Fruit fly (Drosophila melanogaster) whole organism, prepupa: ENCODE measurements around the gene Sik2.
A peak's percentile ranks its signal among the peaks of the same experiment; 100 is the strongest.

Experiments
- CG11294 ChIP-seq: fragments of 200-800 bp; sonication (Bioruptor generic); IDR thresholded peaks from 2 replicates; pipeline ENCODE4 v1.3.6; 2022; ENCODE audit warnings: missing biosample characterization, missing genetic modification characterization
- CG11762 ChIP-seq: fragments of 200-800 bp; sonication (Bioruptor generic); optimal IDR thresholded peaks from 3 replicates; lab custom pipeline; 2016; ENCODE audit warnings: missing biosample characterization, missing genetic modification characterization; ENCODE audit not compliant: insufficient read depth
- CG15336 ChIP-seq: fragments of 200-800 bp; sonication (Bioruptor generic); IDR thresholded peaks from 2 replicates; pipeline ENCODE4 v1.3.6; 2022; ENCODE audit warnings: missing biosample characterization, missing genetic modification characterization
- CG7368 ChIP-seq: fragments of 200-800 bp; sonication (Bioruptor generic); optimal IDR thresholded peaks from 3 replicates; lab custom pipeline; 2016; ENCODE audit warnings: missing biosample characterization, missing genetic modification characterization
- CG8319 ChIP-seq: fragments of 200-800 bp; sonication (Bioruptor generic); optimal IDR thresholded peaks from 3 replicates; lab custom pipeline; 2016; ENCODE audit warnings: missing biosample characterization, missing genetic modification characterization
- Hr38 ChIP-seq: sonication (Bioruptor generic); optimal IDR thresholded peaks from 2 replicates; lab custom pipeline; 2016; ENCODE audit warnings: missing biosample characterization, missing genetic modification characterization
- Hr39 ChIP-seq: fragments of 200-800 bp; sonication (Bioruptor generic); optimal IDR thresholded peaks from 2 replicates; lab custom pipeline; 2016; ENCODE audit warnings: missing biosample characterization, missing genetic modification characterization
- Lpt ChIP-seq: fragments of 200-800 bp; sonication (Bioruptor generic); optimal IDR thresholded peaks from 3 replicates; lab custom pipeline; 2016; ENCODE audit warnings: missing biosample characterization, missing genetic modification characterization
- Sox14 ChIP-seq: fragments of 200-800 bp; sonication (Bioruptor generic); optimal IDR thresholded peaks from 3 replicates; lab custom pipeline; 2016; ENCODE audit warnings: missing biosample characterization, missing genetic modification characterization
- dsx ChIP-seq: fragments of 200-800 bp; optimal IDR thresholded peaks from 3 replicates; lab custom pipeline; 2019; ENCODE audit warnings: missing biosample characterization, mild to moderate bottlenecking, missing genetic modification characterization, moderate library complexity; ENCODE audit not compliant: poor library complexity, severe bottlenecking
- eg ChIP-seq: fragments of 200-800 bp; sonication (Bioruptor generic); IDR thresholded peaks from 3 replicates; pipeline ENCODE4 v1.3.6; 2022; ENCODE audit warnings: missing biosample characterization, missing genetic modification characterization
- fd85E ChIP-seq: fragments of 200-800 bp; sonication (Bioruptor generic); optimal IDR thresholded peaks from 3 replicates; lab custom pipeline; 2016; ENCODE audit warnings: missing biosample characterization, missing genetic modification characterization
- pdm3 ChIP-seq: fragments of 200-800 bp; sonication (Bioruptor generic); optimal IDR thresholded peaks from 3 replicates; lab custom pipeline; 2016; ENCODE audit warnings: missing biosample characterization, missing genetic modification characterization
- vri ChIP-seq: fragments of 200-800 bp; sonication (Bioruptor generic); optimal IDR thresholded peaks from 3 replicates; lab custom pipeline; 2016; ENCODE audit warnings: missing biosample characterization, mild to moderate bottlenecking, missing genetic modification characterization

DNA sequence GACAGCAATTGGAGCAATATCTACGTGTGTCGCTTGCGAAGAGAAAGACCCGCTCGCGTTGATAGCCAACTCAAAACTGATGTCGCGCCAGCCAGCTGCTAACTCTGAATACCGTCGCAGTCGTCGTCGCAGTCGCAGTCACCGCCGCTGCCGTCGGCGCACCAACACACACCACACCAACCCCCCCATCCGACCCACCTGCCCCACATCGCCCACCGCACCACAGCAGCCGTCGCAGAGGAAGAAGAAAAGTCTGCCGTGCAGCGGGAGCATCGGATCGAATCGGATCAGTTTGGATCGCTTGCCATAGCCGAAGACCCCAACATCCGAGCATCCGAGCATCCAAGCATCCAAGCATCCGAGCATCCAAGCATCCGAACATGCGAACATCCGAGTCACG lies 25.3 kb downstream of the Sik2 start:
- TF ChIP-seq eg (GFP tag; lab: Robert Waterston, UW) = peak; percentile 40; the same call in 1 of the 3 replicates
- no peak for TF ChIP-seq Lpt
- no peak for TF ChIP-seq Sox14
- TF ChIP-seq CG8319 (GFP tag; lab: Kevin White, UChicago) = no peak
- no peak for TF ChIP-seq vri (GFP tag; lab: Kevin White, UChicago)
- TF ChIP-seq CG11294 (GFP tag; lab: Robert Waterston, UW) = no peak
- TF ChIP-seq dsx (GFP tag; lab: Kevin White, UChicago) = no peak
- TF ChIP-seq CG7368 (GFP tag; lab: Kevin White, UChicago) = no peak
- TF ChIP-seq Hr38 = no peak
- no peak for TF ChIP-seq pdm3 (GFP tag; lab: Kevin White, UChicago)
- TF ChIP-seq Hr39 (GFP tag; lab: Kevin White, UChicago) = no peak
- no peak; the same call in 1 of the 2 replicates for TF ChIP-seq CG15336 (GFP tag; lab: Robert Waterston, UW)
- TF ChIP-seq fd85E (GFP tag; lab: Kevin White, UChicago) = no peak
- TF ChIP-seq CG11762 (GFP tag; lab: Kevin White, UChicago) = no peak
